Fruit fly (Drosophila melanogaster) whole organism, embryonic: Measurements from ENCODE around the gene ABCB7.

Source experiments
- ATbp ChIP-seq: fragments of 200-800 bp; sonication (Bioruptor generic); optimal IDR thresholded peaks from 2 replicates; lab custom pipeline; 2017; ENCODE audit warnings: missing biosample characterization, mild to moderate bottlenecking, missing genetic modification characterization, missing genetic modification reagents
- Ada2b ChIP-seq: fragments of 200-800 bp; sonication (Bioruptor generic); IDR thresholded peaks from 2 replicates; pipeline ENCODE4 v1.3.6; 2022; ENCODE audit warnings: missing biosample characterization, missing genetic modification characterization
- CG10147 ChIP-seq: fragments of 200-800 bp; sonication (Bioruptor generic); optimal IDR thresholded peaks from 2 replicates; lab custom pipeline; 2019; ENCODE audit warnings: missing biosample characterization, mild to moderate bottlenecking, missing genetic modification characterization, moderate library complexity
- CG10654 ChIP-seq: fragments of 200-800 bp; sonication (Bioruptor generic); optimal IDR thresholded peaks from 2 replicates; lab custom pipeline; 2016; ENCODE audit warnings: missing biosample characterization, missing genetic modification characterization
- CG11093 ChIP-seq: fragments of 200-800 bp; sonication (Bioruptor generic); IDR thresholded peaks from 3 replicates; pipeline ENCODE4 v1.3.6; 2022; ENCODE audit warnings: missing biosample characterization, missing genetic modification characterization
- CG11695 ChIP-seq: fragments of 200-800 bp; sonication (Bioruptor generic); IDR thresholded peaks from 3 replicates; pipeline ENCODE4 v1.3.6; 2022; ENCODE audit warnings: missing biosample characterization, missing genetic modification characterization
- CG1529 ChIP-seq: fragments of 200-800 bp; sonication (Bioruptor generic); optimal IDR thresholded peaks from 3 replicates; lab custom pipeline; 2018; ENCODE audit warnings: missing biosample characterization, missing genetic modification characterization
- CG17186 ChIP-seq: fragments of 200-800 bp; sonication (Bioruptor generic); optimal IDR thresholded peaks from 3 replicates; lab custom pipeline; 2017; ENCODE audit warnings: missing biosample characterization, missing genetic modification reagents, missing genetic modification characterization
- CG31388 ChIP-seq: fragments of 200-800 bp; sonication (Bioruptor generic); optimal IDR thresholded peaks from 2 replicates; lab custom pipeline; 2016; ENCODE audit warnings: missing biosample characterization, missing genetic modification characterization
- CG3163 ChIP-seq: fragments of 200-800 bp; sonication (Bioruptor generic); optimal IDR thresholded peaks from 3 replicates; lab custom pipeline; 2016; ENCODE audit warnings: missing biosample characterization, missing genetic modification characterization
- CG3281 ChIP-seq: fragments of 200-800 bp; sonication (Bioruptor generic); optimal IDR thresholded peaks from 3 replicates; lab custom pipeline; 2017; ENCODE audit warnings: missing biosample characterization, mild to moderate bottlenecking, missing genetic modification characterization
- CG4730 ChIP-seq: fragments of 200-800 bp; sonication (Bioruptor generic); IDR thresholded peaks from 2 replicates; pipeline ENCODE4 v1.3.6; 2022; ENCODE audit warnings: missing biosample characterization, missing genetic modification characterization
- CG6854 ChIP-seq: fragments of 200-800 bp; sonication (Bioruptor generic); optimal IDR thresholded peaks from 3 replicates; lab custom pipeline; 2017; ENCODE audit warnings: missing biosample characterization, mild to moderate bottlenecking, missing genetic modification characterization
- CG7963 ChIP-seq: fragments of 200-800 bp; sonication (Bioruptor generic); IDR thresholded peaks from 3 replicates; pipeline ENCODE4 v1.3.6; 2022; ENCODE audit warnings: missing biosample characterization, missing genetic modification characterization; ENCODE audit not compliant: partially characterized antibody
- CG7987 ChIP-seq: fragments of 200-800 bp; sonication (Bioruptor generic); optimal IDR thresholded peaks from 2 replicates; lab custom pipeline; 2018; ENCODE audit warnings: missing biosample characterization, mild to moderate bottlenecking, missing genetic modification characterization, moderate library complexity
- CG8281 ChIP-seq: fragments of 200-800 bp; sonication (Bioruptor generic); optimal IDR thresholded peaks from 2 replicates; lab custom pipeline; 2018; ENCODE audit warnings: missing biosample characterization, mild to moderate bottlenecking, missing genetic modification characterization, moderate library complexity
- CoRest ChIP-seq: fragments of 200-800 bp; sonication (Bioruptor generic); optimal IDR thresholded peaks from 3 replicates; lab custom pipeline; 2018; ENCODE audit warnings: missing biosample characterization, mild to moderate bottlenecking, missing genetic modification characterization, moderate library complexity
- CrebB ChIP-seq: fragments of 200-800 bp; sonication (Bioruptor generic); optimal IDR thresholded peaks from 3 replicates; lab custom pipeline; 2018; ENCODE audit warnings: missing biosample characterization, mild to moderate bottlenecking, missing genetic modification characterization
- D ChIP-seq, 2 experiments: fragments of 200-800 bp in 1 of 2; fragments of >200 bp in 1 of 2; sonication (Bioruptor generic) in 1 of 2; optimal IDR thresholded peaks; 2 replicates in 1 of 2; 3 replicates in 1 of 2; lab custom pipeline; 2017; ENCODE audit warnings: mild to moderate bottlenecking in 1 of 2, missing biosample characterization in 1 of 2, missing genetic modification characterization in 1 of 2, missing genetic modification reagents in 1 of 2
- D19B ChIP-seq: fragments of 200-800 bp; sonication (Bioruptor generic); optimal IDR thresholded peaks from 2 replicates; lab custom pipeline; 2017; ENCODE audit warnings: missing biosample characterization, mild to moderate bottlenecking, missing genetic modification characterization
- Dbx ChIP-seq: fragments of 200-800 bp; sonication (Bioruptor generic); IDR thresholded peaks from 3 replicates; pipeline ENCODE4 v1.3.6; 2022; ENCODE audit warnings: missing biosample characterization, missing genetic modification characterization
- Hsf ChIP-seq: fragments of 200-800 bp; sonication (Bioruptor generic); optimal IDR thresholded peaks from 3 replicates; lab custom pipeline; 2016; ENCODE audit warnings: missing biosample characterization, missing genetic modification characterization
- Lhr ChIP-seq: fragments of 200-800 bp; sonication (Bioruptor generic); optimal IDR thresholded peaks from 3 replicates; lab custom pipeline; 2017; ENCODE audit warnings: mild to moderate bottlenecking, missing biosample characterization, missing genetic modification reagents, missing genetic modification characterization
- NC2α ChIP-seq: fragments of 200-800 bp; sonication (Bioruptor generic); optimal IDR thresholded peaks from 2 replicates; lab custom pipeline; 2016; ENCODE audit warnings: missing biosample characterization, missing genetic modification characterization
- Ravus ChIP-seq: fragments of 200-800 bp; sonication (Bioruptor generic); IDR thresholded peaks from 2 replicates; pipeline ENCODE4 v1.3.6; 2022; ENCODE audit warnings: missing biosample characterization, missing genetic modification characterization
- Stat92E ChIP-seq, 3 experiments: fragments of >200 bp in 2 of 3; fragments of 200-800 bp in 1 of 3; sonication (Bioruptor generic) in 1 of 3; optimal IDR thresholded peaks; 2 replicates each; lab custom pipeline; 2017 to 2019; ENCODE audit warnings: missing biosample characterization in 3 of 3, missing genetic modification characterization in 3 of 3, mild to moderate bottlenecking in 1 of 3, moderate library complexity in 1 of 3
- Vsx1 ChIP-seq: fragments of 200-800 bp; sonication (Bioruptor generic); optimal IDR thresholded peaks from 2 replicates; lab custom pipeline; 2017; ENCODE audit warnings: missing biosample characterization, mild to moderate bottlenecking, missing genetic modification characterization, missing genetic modification reagents
- Xbp1 ChIP-seq: fragments of 200-800 bp; sonication (Bioruptor generic); optimal IDR thresholded peaks from 3 replicates; lab custom pipeline; 2016; ENCODE audit warnings: missing biosample characterization, mild to moderate bottlenecking, missing genetic modification characterization
- abd-A ChIP-seq: fragments of 200-800 bp; sonication (Bioruptor generic); optimal IDR thresholded peaks from 3 replicates; lab custom pipeline; 2019; ENCODE audit warnings: missing biosample characterization, mild to moderate bottlenecking, missing genetic modification characterization, moderate library complexity
- ato ChIP-seq: fragments of 200-800 bp; sonication (Bioruptor generic); IDR thresholded peaks from 2 replicates; pipeline ENCODE4 v1.3.6; 2022; ENCODE audit warnings: missing biosample characterization, missing genetic modification characterization; ENCODE audit not compliant: partially characterized antibody
- bab2 ChIP-seq: fragments of 200-800 bp; sonication (Bioruptor generic); optimal IDR thresholded peaks from 2 replicates; lab custom pipeline; 2016; ENCODE audit warnings: missing biosample characterization, missing genetic modification characterization
- bbx ChIP-seq: fragments of 200-800 bp; sonication (Bioruptor generic); IDR thresholded peaks from 2 replicates; pipeline ENCODE4 v1.3.6; 2022; ENCODE audit warnings: missing biosample characterization, missing genetic modification characterization; ENCODE audit not compliant: partially characterized antibody
- bcd ChIP-seq: fragments of 200-800 bp; sonication (Bioruptor generic); optimal IDR thresholded peaks from 2 replicates; lab custom pipeline; 2017; ENCODE audit warnings: missing biosample characterization, mild to moderate bottlenecking, missing genetic modification characterization
- corto ChIP-seq: fragments of 200-800 bp; sonication (Bioruptor generic); optimal IDR thresholded peaks from 2 replicates; lab custom pipeline; 2016; ENCODE audit warnings: missing biosample characterization, mild to moderate bottlenecking, missing genetic modification characterization, moderate library complexity
- en ChIP-seq: fragments of 200-800 bp; sonication (Bioruptor generic); optimal IDR thresholded peaks from 2 replicates; lab custom pipeline; 2016; ENCODE audit warnings: missing biosample characterization, missing genetic modification characterization
- esg ChIP-seq: fragments of 200-800 bp; sonication (Bioruptor generic); conservative IDR thresholded peaks from 2 replicates; pipeline ENCODE4 v1.3.6; 2022; ENCODE audit warnings: missing biosample characterization, missing genetic modification characterization
- kni ChIP-seq: fragments of 200-800 bp; sonication (Bioruptor generic); optimal IDR thresholded peaks from 3 replicates; lab custom pipeline; 2017; ENCODE audit warnings: mild to moderate bottlenecking, missing biosample characterization, missing genetic modification reagents, missing genetic modification characterization
- nerfin-2 ChIP-seq: fragments of 200-800 bp; sonication (Bioruptor generic); IDR thresholded peaks from 2 replicates; pipeline ENCODE4 v1.3.6; 2022; ENCODE audit warnings: missing biosample characterization, missing genetic modification characterization; ENCODE audit not compliant: partially characterized antibody
- nmo ChIP-seq: fragments of 200-800 bp; sonication (Bioruptor generic); optimal IDR thresholded peaks from 2 replicates; lab custom pipeline; 2018; ENCODE audit warnings: missing biosample characterization, mild to moderate bottlenecking, missing genetic modification characterization, moderate library complexity
- odd ChIP-seq: fragments of 200-800 bp; sonication (Bioruptor generic); optimal IDR thresholded peaks from 2 replicates; lab custom pipeline; 2017; ENCODE audit warnings: missing biosample characterization, mild to moderate bottlenecking, missing genetic modification characterization
- prd ChIP-seq, 3 experiments: fragments of >200 bp in 2 of 3; fragments of 200-800 bp in 1 of 3; sonication (Bioruptor generic) in 1 of 3; optimal IDR thresholded peaks in 2 of 3; IDR thresholded peaks in 1 of 3; 2 replicates in 2 of 3; 3 replicates in 1 of 3; pipeline versions ENCODE4 v1.3.6 to Lab custom; 2017 to 2022; ENCODE audit warnings: missing biosample characterization in 1 of 3, missing genetic modification characterization in 1 of 3
- run ChIP-seq: fragments of 200-800 bp; sonication (Bioruptor generic); optimal IDR thresholded peaks from 3 replicates; lab custom pipeline; 2018; ENCODE audit warnings: missing biosample characterization, mild to moderate bottlenecking, missing genetic modification characterization
- seq ChIP-seq: fragments of 200-800 bp; sonication (Bioruptor generic); IDR thresholded peaks from 2 replicates; pipeline ENCODE4 v1.3.6; 2022; ENCODE audit warnings: missing biosample characterization, missing genetic modification characterization
- sisA ChIP-seq: fragments of 200-800 bp; sonication (Bioruptor generic); IDR thresholded peaks from 2 replicates; pipeline ENCODE4 v1.3.6; 2022; ENCODE audit warnings: missing biosample characterization, missing genetic modification characterization
- sug ChIP-seq: fragments of 200-800 bp; optimal IDR thresholded peaks from 2 replicates; lab custom pipeline; 2019; ENCODE audit warnings: missing biosample characterization, mild to moderate bottlenecking, missing genetic modification characterization, moderate library complexity
- trem ChIP-seq: fragments of 200-800 bp; optimal IDR thresholded peaks from 3 replicates; lab custom pipeline; 2019; ENCODE audit warnings: missing biosample characterization, mild to moderate bottlenecking, missing genetic modification characterization, moderate library complexity
- wdn ChIP-seq: fragments of 200-800 bp; sonication (Bioruptor generic); IDR thresholded peaks from 2 replicates; pipeline ENCODE4 v1.3.6; 2022; ENCODE audit warnings: missing biosample characterization, missing genetic modification characterization
- zen ChIP-seq: fragments of 200-800 bp; sonication (Bioruptor generic); optimal IDR thresholded peaks from 3 replicates; lab custom pipeline; 2018; ENCODE audit warnings: missing biosample characterization, mild to moderate bottlenecking, missing genetic modification characterization, moderate library complexity

ABCB7 gene

dm6 chr3L:1618116-1618727 lies at the start of gene ABCB7, which contains the start of the genes CG13926 and CG33230 (continued):
- TF ChIP-seq CG7987: no peak
- TF ChIP-seq nerfin-2 (GFP tag; lab: Robert Waterston, UW): 0 out of 2 replicates have a peak, but pooled peaks have one; percentile 16
- no peak for TF ChIP-seq ATbp (GFP tag; lab: Kevin White, UChicago)
- TF ChIP-seq Stat92E (GFP tag; optimal IDR thresholded peaks at IDR 0.05; lab: Kevin White, UChicago): peak in 1 of 3 experiments; percentile 53
- TF ChIP-seq abd-A (tag; lab: Kevin White, UChicago): no peak
- 0 out of 2 replicates have a peak, but pooled peaks have one; percentile 2 for TF ChIP-seq bbx (GFP tag; lab: Robert Waterston, UW)
- no peak for TF ChIP-seq D19B (GFP tag; lab: Kevin White, UChicago)
- TF ChIP-seq odd (GFP tag; lab: Kevin White, UChicago): no peak
- no peak for TF ChIP-seq CG1529 (GFP tag; lab: Kevin White, UChicago)
- TF ChIP-seq CG3163 (GFP tag; lab: Kevin White, UChicago): no peak
- no peak for TF ChIP-seq CG4730 (GFP tag; lab: Robert Waterston, UW)
- peak; percentile 36 for TF ChIP-seq bab2 (GFP tag; lab: Kevin White, UChicago)
- TF ChIP-seq en (GFP tag; lab: Kevin White, UChicago): no peak
- TF ChIP-seq Dbx: 0 out of 3 replicates have a peak, but pooled peaks have one; percentile 42
- TF ChIP-seq run (tag; lab: Kevin White, UChicago): no peak
- no peak for TF ChIP-seq CG6854 (GFP tag; lab: Kevin White, UChicago)
- TF ChIP-seq bcd (GFP tag; lab: Kevin White, UChicago): peak; percentile 15
- no peak for TF ChIP-seq Ada2b (GFP tag; lab: Robert Waterston, UW)
- TF ChIP-seq NC2α (GFP tag; lab: Kevin White, UChicago): no peak
- TF ChIP-seq CrebB (tag; lab: Kevin White, UChicago): no peak
- no peak for TF ChIP-seq ato (GFP tag; lab: Robert Waterston, UW)
- peak; percentile 59 for TF ChIP-seq kni (GFP tag; lab: Kevin White, UChicago)
- TF ChIP-seq CG11695 (GFP tag; lab: Robert Waterston, UW): no peak
- no peak for TF ChIP-seq D (optimal IDR thresholded peaks at IDR 0.05; lab: Kevin White, UChicago)
- no peak for TF ChIP-seq D (GFP tag; optimal IDR thresholded peaks at IDR 0.05; lab: Kevin White, UChicago)
- TF ChIP-seq sug (tag; lab: Kevin White, UChicago): peak; percentile 60
- TF ChIP-seq zen: peak; percentile 15
- TF ChIP-seq CG3281 (GFP tag; lab: Kevin White, UChicago): peak; percentile 55
- TF ChIP-seq CG17186 (GFP tag; lab: Kevin White, UChicago): no peak
- 0 out of 2 replicates have a peak, but pooled peaks have one; percentile 19 for TF ChIP-seq sisA
- peak; percentile 56 for TF ChIP-seq nmo (GFP tag; lab: Kevin White, UChicago)
- TF ChIP-seq Hsf: peak; percentile 40
- no peak for TF ChIP-seq Ravus
- TF ChIP-seq CG7963: no peak
- TF ChIP-seq CG31388: no peak
- no peak for TF ChIP-seq wdn (GFP tag; lab: Robert Waterston, UW)
- TF ChIP-seq seq: no peak
- TF ChIP-seq Lhr (GFP tag; lab: Kevin White, UChicago): peak; percentile 8
- no peak for TF ChIP-seq corto
- no peak for TF ChIP-seq CG10147 (GFP tag; lab: Kevin White, UChicago)
- TF ChIP-seq Vsx1 (GFP tag; lab: Kevin White, UChicago): no peak
- TF ChIP-seq esg (GFP tag; lab: Robert Waterston, UW): no peak
- peak; percentile 65 for TF ChIP-seq trem (tag; lab: Kevin White, UChicago)
- no peak for TF ChIP-seq prd (optimal IDR thresholded peaks at IDR 0.05; lab: Kevin White, UChicago)
- TF ChIP-seq prd (GFP tag; IDR thresholded peaks at IDR 0.05; lab: Robert Waterston, UW): peak; percentile 20; the same call in 2 of the 3 replicates
- TF ChIP-seq Xbp1 (GFP tag; lab: Kevin White, UChicago): peak; percentile 7
- no peak for TF ChIP-seq CG10654
- TF ChIP-seq CG8281 (tag; lab: Kevin White, UChicago): no peak
- TF ChIP-seq CoRest: peak; percentile 52
- no peak for TF ChIP-seq CG11093 (GFP tag; lab: Robert Waterston, UW)
